Worm (Caenorhabditis elegans) whole organism, L4 larva: ENCODE data around the gene C08F8.15.

Experiments used
- D1046.2 ChIP-seq: fragments of 200-800 bp; sonication (Bioruptor generic); IDR thresholded peaks from 2 replicates; pipeline ENCODE4 v1.3.6; 2022; ENCODE audit warnings: missing genetic modification characterization, missing compliant biosample characterization
- F10B5.3 ChIP-seq: sonication (generic microtip); optimal IDR thresholded peaks from 2 replicates; lab custom pipeline; 2016; ENCODE audit warnings: mild to moderate bottlenecking, missing genetic modification characterization, missing compliant biosample characterization
- F37D6.2 ChIP-seq: sonication (generic microtip); optimal IDR thresholded peaks from 2 replicates; lab custom pipeline; 2016; ENCODE audit warnings: mild to moderate bottlenecking, missing genetic modification characterization, missing compliant biosample characterization
- F44E2.7 ChIP-seq: fragments of 200-800 bp; sonication (Bioruptor generic); IDR thresholded peaks from 2 replicates; pipeline ENCODE4 v2.1.2; 2022; ENCODE audit warnings: missing genetic modification characterization, missing compliant biosample characterization
- F49E8.2 ChIP-seq: sonication (generic microtip); optimal IDR thresholded peaks from 2 replicates; lab custom pipeline; 2016; ENCODE audit warnings: missing compliant biosample characterization, mild to moderate bottlenecking, missing genetic modification characterization, borderline replicate concordance
- R02D3.7 ChIP-seq: fragments of 150-350 bp; sonication (generic microtip); optimal IDR thresholded peaks from 3 replicates; lab custom pipeline; 2014; ENCODE audit warnings: missing biosample characterization, missing genetic modification characterization
- T20F7.1 ChIP-seq: fragments of 200-800 bp; sonication (Bioruptor generic); optimal IDR thresholded peaks from 2 replicates; lab custom pipeline; 2018; ENCODE audit warnings: mild to moderate bottlenecking, missing genetic modification characterization, missing compliant biosample characterization
- Y48G9A.11 ChIP-seq: fragments of 200-800 bp; sonication (Bioruptor generic); IDR thresholded peaks from 2 replicates; pipeline ENCODE4 v1.3.6; 2022; ENCODE audit warnings: missing genetic modification reagents, missing genetic modification characterization, missing compliant biosample characterization
- Y5F2A.4 ChIP-seq: fragments of 200-800 bp; sonication (Bioruptor generic); optimal IDR thresholded peaks from 2 replicates; lab custom pipeline; 2018; ENCODE audit warnings: mild to moderate bottlenecking, missing genetic modification characterization, missing compliant biosample characterization
- Y75B8A.6 ChIP-seq: fragments of 200-800 bp; sonication (Bioruptor generic); IDR thresholded peaks from 2 replicates; pipeline ENCODE4 v1.3.6; 2022; ENCODE audit warnings: missing genetic modification reagents, missing genetic modification characterization, missing compliant biosample characterization
- ZK337.2 ChIP-seq: fragments of 200-800 bp; sonication (Bioruptor generic); IDR thresholded peaks from 2 replicates; pipeline ENCODE4 v1.3.6; 2022; ENCODE audit warnings: missing genetic modification reagents, missing genetic modification characterization, missing compliant biosample characterization
- ZK546.5 ChIP-seq, 2 experiments: sonication (generic microtip); optimal IDR thresholded peaks; 2 replicates each; lab custom pipeline; 2017; ENCODE audit warnings: missing biosample characterization in 2 of 2, missing genetic modification characterization in 2 of 2
- aha-1 ChIP-seq: fragments of 150-350 bp; peaks from one replicate; lab custom pipeline; 2014; ENCODE audit warnings: missing biosample characterization, missing genetic modification characterization
- aly-2 ChIP-seq: sonication (generic microtip); optimal IDR thresholded peaks from 2 replicates; lab custom pipeline; 2018; ENCODE audit warnings: missing biosample characterization, missing genetic modification characterization
- ama-1 ChIP-seq: fragments of 150-350 bp; optimal IDR thresholded peaks from 2 replicates; lab custom pipeline; 2014; ENCODE audit warnings: inconsistent platforms, mixed read lengths
- arid-1 ChIP-seq: fragments of 200-800 bp; sonication (Bioruptor generic); conservative IDR thresholded peaks from 2 replicates; pipeline ENCODE4 v1.3.6; 2022; ENCODE audit warnings: missing genetic modification reagents, missing genetic modification characterization, missing compliant biosample characterization
- ceh-28 ChIP-seq: fragments of 150-350 bp; optimal IDR thresholded peaks from 2 replicates; lab custom pipeline; 2014; ENCODE audit warnings: missing biosample characterization, missing genetic modification reagents, missing genetic modification characterization
- ceh-62 ChIP-seq: sonication (generic microtip); optimal IDR thresholded peaks from 2 replicates; lab custom pipeline; 2017; ENCODE audit warnings: missing biosample characterization, missing genetic modification characterization
- cey-2 ChIP-seq: sonication (generic microtip); optimal IDR thresholded peaks from 3 replicates; lab custom pipeline; 2017; ENCODE audit warnings: missing genetic modification characterization, mild to moderate bottlenecking, missing compliant biosample characterization, antibody characterized with exemption, borderline replicate concordance; ENCODE audit not compliant: insufficient read depth
- ctbp-1 ChIP-seq: fragments of 200-800 bp; sonication (Bioruptor generic); IDR thresholded peaks from 2 replicates; pipeline ENCODE4 v1.3.6; 2022; ENCODE audit warnings: missing genetic modification reagents, missing genetic modification characterization, missing compliant biosample characterization
- daf-19 ChIP-seq: fragments of 200-800 bp; sonication (Bioruptor generic); conservative IDR thresholded peaks from 2 replicates; pipeline ENCODE4 v1.3.6; 2022; ENCODE audit warnings: missing genetic modification characterization, missing compliant biosample characterization
- dmd-6 ChIP-seq: fragments of 200-800 bp; sonication (Bioruptor generic); IDR thresholded peaks from 2 replicates; pipeline ENCODE4 v1.3.6; 2022; ENCODE audit warnings: missing genetic modification reagents, missing genetic modification characterization, missing compliant biosample characterization
- dmd-8 ChIP-seq: fragments of 200-800 bp; sonication (Bioruptor generic); IDR thresholded peaks from 2 replicates; pipeline ENCODE4 v1.3.6; 2022; ENCODE audit warnings: missing genetic modification characterization, missing compliant biosample characterization
- egl-43 ChIP-seq: fragments of 200-800 bp; sonication (Bioruptor generic); IDR thresholded peaks from 2 replicates; pipeline ENCODE4 v1.3.6; 2022; ENCODE audit warnings: missing genetic modification reagents, missing genetic modification characterization, missing compliant biosample characterization
- fkh-10 ChIP-seq: fragments of 150-350 bp; optimal IDR thresholded peaks from 2 replicates; lab custom pipeline; 2014; ENCODE audit warnings: missing biosample characterization, missing genetic modification reagents, missing genetic modification characterization
- hlh-11 ChIP-seq: fragments of 200-800 bp; sonication (Bioruptor generic); optimal IDR thresholded peaks from 2 replicates; lab custom pipeline; 2018; ENCODE audit warnings: mild to moderate bottlenecking, missing genetic modification characterization, missing compliant biosample characterization
- hmg-1.1 ChIP-seq: fragments of 200-800 bp; sonication (Bioruptor generic); IDR thresholded peaks from 2 replicates; pipeline ENCODE4 v1.3.6; 2022; ENCODE audit warnings: missing genetic modification reagents, missing genetic modification characterization, missing compliant biosample characterization
- lin-15B ChIP-seq: fragments of 150-350 bp; sonication (generic microtip); optimal IDR thresholded peaks from 3 replicates; lab custom pipeline; 2014; ENCODE audit warnings: missing biosample characterization, missing genetic modification characterization
- lin-38 ChIP-seq: fragments of 200-800 bp; sonication (Bioruptor generic); IDR thresholded peaks from 2 replicates; pipeline ENCODE4 v1.3.6; 2022; ENCODE audit warnings: missing genetic modification reagents, missing genetic modification characterization, missing compliant biosample characterization
- lin-39 ChIP-seq: fragments of 150-350 bp; optimal IDR thresholded peaks from 2 replicates; lab custom pipeline; 2014; ENCODE audit warnings: missing biosample characterization, missing genetic modification reagents, missing genetic modification characterization
- lsy-2 ChIP-seq, 2 experiments: fragments of 150-350 bp in 1 of 2; sonication (generic microtip) in 1 of 2; optimal IDR thresholded peaks; 2 replicates each; lab custom pipeline; 2014 to 2017; ENCODE audit warnings: missing biosample characterization in 2 of 2, missing genetic modification characterization in 2 of 2
- madf-9 ChIP-seq: fragments of 200-800 bp; sonication (Bioruptor generic); conservative IDR thresholded peaks from 2 replicates; pipeline ENCODE4 v1.3.6; 2022; ENCODE audit warnings: missing genetic modification reagents, missing genetic modification characterization, missing compliant biosample characterization
- mdl-1 ChIP-seq, 2 experiments: fragments of 150-350 bp in 1 of 2; sonication (generic microtip) in 1 of 2; optimal IDR thresholded peaks; 2 replicates each; lab custom pipeline; 2014 to 2017; ENCODE audit warnings: missing biosample characterization in 2 of 2, missing genetic modification characterization in 2 of 2
- mes-2 ChIP-seq: sonication (generic microtip); optimal IDR thresholded peaks from 2 replicates; lab custom pipeline; 2016; ENCODE audit warnings: missing genotype, mild to moderate bottlenecking, missing genetic modification characterization, missing compliant biosample characterization; ENCODE audit not compliant: poor library complexity, severe bottlenecking
- mxl-2 ChIP-seq: fragments of 200-800 bp; sonication (Bioruptor generic); conservative IDR thresholded peaks from 2 replicates; pipeline ENCODE4 v1.3.6; 2022; ENCODE audit warnings: missing genetic modification reagents, missing genetic modification characterization, missing compliant biosample characterization
- nhr-111 ChIP-seq: fragments of 200-800 bp; sonication (Bioruptor generic); optimal IDR thresholded peaks from 2 replicates; lab custom pipeline; 2018; ENCODE audit warnings: mild to moderate bottlenecking, missing genetic modification characterization, missing compliant biosample characterization
- pha-4 ChIP-seq, 2 experiments: fragments of 150-350 bp in 1 of 2; fragments of 200-800 bp in 1 of 2; sonication (Bioruptor generic) in 1 of 2; IDR thresholded peaks in 1 of 2; optimal IDR thresholded peaks in 1 of 2; 2 replicates each; pipeline versions ENCODE4 v1.3.6 to Lab custom; 2014 to 2022; ENCODE audit warnings: missing genetic modification characterization in 2 of 2, missing genetic modification reagents in 2 of 2, missing biosample characterization in 1 of 2, missing compliant biosample characterization in 1 of 2
- saeg-2 ChIP-seq: fragments of 200-800 bp; sonication (Bioruptor generic); IDR thresholded peaks from 2 replicates; pipeline ENCODE4 v1.3.6; 2022; ENCODE audit warnings: missing genetic modification reagents, missing genetic modification characterization, missing compliant biosample characterization
- sdz-12 ChIP-seq: fragments of 200-800 bp; sonication (Bioruptor generic); optimal IDR thresholded peaks from 2 replicates; lab custom pipeline; 2018; ENCODE audit warnings: mild to moderate bottlenecking, missing genetic modification characterization, missing compliant biosample characterization
- snpc-1.2 ChIP-seq: fragments of 200-800 bp; sonication (Bioruptor generic); IDR thresholded peaks from 2 replicates; pipeline ENCODE4 v1.3.6; 2022; ENCODE audit warnings: missing genetic modification reagents, missing genetic modification characterization, missing compliant biosample characterization
- unc-130 ChIP-seq: sonication (generic microtip); optimal IDR thresholded peaks from 2 replicates; lab custom pipeline; 2016; ENCODE audit warnings: missing genetic modification reagents, missing genetic modification characterization, missing compliant biosample characterization
- unc-62 ChIP-seq, 3 experiments: fragments of 150-350 bp in 1 of 3; sonication (generic microtip); optimal IDR thresholded peaks in 2 of 3; peaks in 1 of 3; 1 replicate in 1 of 3; 2 replicates in 2 of 3; lab custom pipeline; 2014 to 2017; ENCODE audit warnings: missing biosample characterization in 3 of 3, missing genetic modification characterization in 3 of 3, missing genetic modification reagents in 3 of 3, missing genotype in 1 of 3
- zag-1 ChIP-seq: fragments of 150-350 bp; optimal IDR thresholded peaks from 2 replicates; lab custom pipeline; 2014; ENCODE audit warnings: missing biosample characterization, missing genetic modification characterization
- zfp-2 ChIP-seq: sonication (generic microtip); optimal IDR thresholded peaks from 2 replicates; lab custom pipeline; 2016; ENCODE audit warnings: mild to moderate bottlenecking, missing genetic modification characterization, missing compliant biosample characterization
- ztf-11 ChIP-seq: fragments of 150-350 bp; optimal IDR thresholded peaks from 2 replicates; lab custom pipeline; 2014; ENCODE audit warnings: missing biosample characterization, missing genetic modification characterization

C08F8.15 gene

ce11 chrIV:11110995-11111619 lies 49.5 kb downstream of the C08F8.15 start, which contains the start of gene rps-5 (continued):
- TF ChIP-seq lin-38 (GFP tag; lab: Robert Waterston, UW) (peak; percentile 51), zfp-2 (tag; lab: Kevin White, UChicago) (no peak), ztf-11 (tag; lab: Kevin White, UChicago) (no peak), mes-2 (tag; lab: Kevin White, UChicago) (peak; percentile 63), saeg-2 (GFP tag; lab: Robert Waterston, UW) (no peak), sdz-12 (GFP tag; lab: Kevin White, UChicago) (no peak), zag-1 (no peak), cey-2 (no peak), hmg-1.1 (GFP tag; lab: Robert Waterston, UW) (0 out of 2 replicates have a peak, but pooled peaks have one; percentile 55), unc-62 (GFP tag; optimal IDR thresholded peaks at IDR 0.05 in 1 of 2; lab: Kevin White, UChicago) (peak in 1 of 2 experiments; percentile 87), unc-62 (tag; optimal IDR thresholded peaks at IDR 0.05; lab: Kevin White, UChicago) (no peak), hlh-11 (tag; lab: Kevin White, UChicago) (peak; percentile 32), ctbp-1 (GFP tag; lab: Robert Waterston, UW) (no peak), F10B5.3 (tag; lab: Kevin White, UChicago) (no peak), ceh-62 (tag; lab: Kevin White, UChicago) (no peak), R02D3.7 (tag; lab: Kevin White, UChicago) (no peak), F37D6.2 (tag; lab: Kevin White, UChicago) (no peak), fkh-10 (GFP tag; lab: Kevin White, UChicago) (no peak), Y5F2A.4 (GFP tag; lab: Kevin White, UChicago) (no peak), nhr-111 (GFP tag; lab: Kevin White, UChicago) (no peak)

ce11 chrIV:11109771-11110170 lies 50.8 kb downstream of the C08F8.15 start, which contains the start of gene pigk-1:
pigk-1 (minus strand) TSS chrIV:11110018.
- TF ChIP-seq dmd-6 (GFP tag; lab: Robert Waterston, UW) (no peak), mdl-1 (tag; optimal IDR thresholded peaks at IDR 0.05; lab: Kevin White, UChicago) (no peak), D1046.2 (GFP tag; lab: Robert Waterston, UW) (no peak), dmd-8 (0 out of 2 replicates have a peak, but pooled peaks have one; percentile 46), arid-1 (GFP tag; lab: Robert Waterston, UW) (no peak), egl-43 (GFP tag; lab: Robert Waterston, UW) (0 out of 2 replicates have a peak, but pooled peaks have one; percentile 18), ama-1 (peak; percentile 65), sdz-12 (GFP tag; lab: Kevin White, UChicago) (no peak), mxl-2 (GFP tag; lab: Robert Waterston, UW) (no peak), ZK337.2 (GFP tag; lab: Robert Waterston, UW) (no peak), F44E2.7 (GFP tag; lab: Robert Waterston, UW) (no peak), lin-38 (GFP tag; lab: Robert Waterston, UW) (peak; percentile 52), ZK546.5 (tag; optimal IDR thresholded peaks at IDR 0.05; lab: Kevin White, UChicago) (peak in 1 of 2 experiments; percentile 27), F49E8.2 (tag; lab: Kevin White, UChicago) (peak; percentile 58), aha-1 (tag; lab: Kevin White, UChicago) (no peak), T20F7.1 (no peak), daf-19 (GFP tag; lab: Robert Waterston, UW) (0 out of 2 replicates have a peak, but pooled peaks have one; percentile 41), lin-15B (tag; lab: Kevin White, UChicago) (no peak), madf-9 (GFP tag; lab: Robert Waterston, UW) (0 out of 2 replicates have a peak, but pooled peaks have one; percentile 17), Y75B8A.6 (GFP tag; lab: Robert Waterston, UW) (no peak), Y48G9A.11 (peak; percentile 41; the same call in 1 of the 2 replicates), unc-130 (GFP tag; lab: Kevin White, UChicago) (no peak), ctbp-1 (GFP tag; lab: Robert Waterston, UW) (peak; percentile 12; the same call in 1 of the 2 replicates), pha-4 (GFP tag; IDR thresholded peaks at IDR 0.05; lab: Robert Waterston, UW) (peak; percentile 54; the same call in 1 of the 2 replicates), pha-4 (tag; optimal IDR thresholded peaks at IDR 0.05; lab: Kevin White, UChicago) (no peak), ceh-28 (tag; lab: Kevin White, UChicago) (no peak), hmg-1.1 (GFP tag; lab: Robert Waterston, UW) (0 out of 2 replicates have a peak, but pooled peaks have one; percentile 15), aly-2 (tag; lab: Kevin White, UChicago) (no peak), F37D6.2 (tag; lab: Kevin White, UChicago) (no peak), hlh-11 (tag; lab: Kevin White, UChicago) (no peak), lin-39 (tag; lab: Kevin White, UChicago) (no peak), nhr-111 (GFP tag; lab: Kevin White, UChicago) (no peak), snpc-1.2 (GFP tag; lab: Robert Waterston, UW) (peak; percentile 62; the same call in 1 of the 2 replicates), lsy-2 (tag; optimal IDR thresholded peaks at IDR 0.05; lab: Kevin White, UChicago) (no peak)
